Worm (Caenorhabditis elegans) whole organism, early embryonic: ENCODE measurements around the gene moma-1.

Experiments used
- B0310.2 ChIP-seq: sonication (generic microtip); optimal IDR thresholded peaks from 2 replicates; lab custom pipeline; 2016; ENCODE audit warnings: mild to moderate bottlenecking, missing genetic modification characterization, missing compliant biosample characterization
- F13C5.2 ChIP-seq: sonication (generic microtip); optimal IDR thresholded peaks from 2 replicates; lab custom pipeline; 2017; ENCODE audit warnings: mild to moderate bottlenecking, missing genetic modification characterization, inconsistent platforms, missing compliant biosample characterization
- aly-1 ChIP-seq: sonication (generic microtip); optimal IDR thresholded peaks from 2 replicates; lab custom pipeline; 2016; ENCODE audit warnings: missing genetic modification characterization, missing compliant biosample characterization
- ama-1 ChIP-seq: fragments of 150-350 bp; optimal IDR thresholded peaks from 2 replicates; lab custom pipeline; 2014
- ceh-13 ChIP-seq: fragments of 200-800 bp; sonication (Bioruptor generic); optimal IDR thresholded peaks from 2 replicates; lab custom pipeline; 2018; ENCODE audit warnings: mild to moderate bottlenecking, missing genetic modification characterization, missing compliant biosample characterization
- ets-7 ChIP-seq: sonication (generic microtip); optimal IDR thresholded peaks from 2 replicates; lab custom pipeline; 2016; ENCODE audit warnings: missing genotype, missing genetic modification characterization, missing compliant biosample characterization
- flt-1 ChIP-seq: fragments of 200-800 bp; sonication (Bioruptor generic); IDR thresholded peaks from 2 replicates; pipeline ENCODE4 v1.3.6; 2022; ENCODE audit warnings: missing genetic modification characterization, missing compliant biosample characterization
- hnd-1 ChIP-seq: sonication (generic microtip); optimal IDR thresholded peaks from 2 replicates; lab custom pipeline; 2016; ENCODE audit warnings: missing genetic modification characterization, missing compliant biosample characterization
- scrt-1 ChIP-seq: fragments of 200-800 bp; sonication (Bioruptor generic); IDR thresholded peaks from 2 replicates; pipeline ENCODE4 v1.3.6; 2022; ENCODE audit warnings: missing genetic modification characterization, missing compliant biosample characterization

DNA sequence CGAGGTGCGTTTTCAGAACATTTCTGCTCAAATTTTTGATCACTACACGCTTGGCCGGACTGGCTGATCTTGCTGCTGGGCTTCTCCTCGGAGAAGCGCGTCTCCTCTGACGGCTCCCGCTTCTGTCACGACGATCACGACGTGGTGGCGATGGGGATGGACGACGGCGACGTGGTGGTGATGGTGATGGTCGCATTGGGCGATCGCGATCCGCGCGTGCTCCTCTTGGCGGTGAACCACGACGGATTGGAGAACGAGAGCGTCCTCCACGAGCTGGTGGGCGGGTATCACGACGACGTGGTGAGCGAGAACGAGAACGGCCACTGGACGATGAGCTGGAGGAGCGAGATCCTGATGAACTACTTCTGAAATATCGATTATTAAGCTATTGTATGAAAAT is 1.2 kb upstream of the moma-1 start:
- TF ChIP-seq ama-1 (lab: Kevin White, UChicago) (no peak), hnd-1 (tag; lab: Kevin White, UChicago) (no peak), B0310.2 (tag; lab: Kevin White, UChicago) (no peak), ceh-13 (no peak), ets-7 (no peak), F13C5.2 (tag; lab: Kevin White, UChicago) (no peak), scrt-1 (GFP tag; lab: Robert Waterston, UW) (no peak), aly-1 (tag; lab: Kevin White, UChicago) (no peak), flt-1 (GFP tag; lab: Robert Waterston, UW) (no peak)
